6 worm cellular contexts compared by ENCODE assay signal in the genomic region with DNA sequence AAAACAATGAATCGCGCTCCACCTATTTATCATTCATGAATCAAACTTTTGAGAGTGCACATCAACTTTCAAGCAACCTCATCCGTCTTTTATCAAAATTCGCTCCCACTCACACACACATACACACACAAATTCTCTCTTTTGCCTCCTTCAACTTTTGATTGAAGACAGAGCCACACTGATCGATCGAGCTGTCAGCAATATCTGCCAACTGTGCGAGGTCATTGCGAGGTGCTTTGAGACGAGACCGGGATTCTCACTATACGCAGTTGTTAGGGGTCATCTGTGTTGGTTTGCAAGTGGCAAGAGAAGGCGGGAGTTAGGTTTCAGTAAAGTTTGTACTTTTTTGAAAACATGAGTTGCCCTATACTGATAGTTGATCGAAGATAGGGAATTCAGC.
TF ChIP-seq lines count a peak whose summit lies in the region.

No protein-coding gene starts in this region.

TF ChIP-seq in whole organism, L1 larva, 84 proteins besides CTCF, POLR2A, EP300 and RAD21:
- peak; percentile 26 for TF ChIP-seq nhr-71 (tag; optimal IDR thresholded peaks at IDR 0.05; lab: Kevin White, UChicago)
- TF ChIP-seq pqm-1 (tag; optimal IDR thresholded peaks at IDR 0.05; lab: Kevin White, UChicago): no peak
- TF ChIP-seq rnt-1 (tag; optimal IDR thresholded peaks at IDR 0.05; lab: Kevin White, UChicago): peak; percentile 64
- peak in 1 of 2 experiments; percentile 9 for TF ChIP-seq lsy-2 (tag; optimal IDR thresholded peaks at IDR 0.05; lab: Kevin White, UChicago)
- TF ChIP-seq elt-3 (tag; optimal IDR thresholded peaks at IDR 0.05; lab: Kevin White, UChicago): no peak
- TF ChIP-seq egl-27 (tag; optimal IDR thresholded peaks at IDR 0.05; lab: Kevin White, UChicago): no peak
- TF ChIP-seq pax-3 (tag; optimal IDR thresholded peaks at IDR 0.05; lab: Kevin White, UChicago): no peak
- peak; percentile 0 for TF ChIP-seq snu-23 (GFP tag; optimal IDR thresholded peaks at IDR 0.05; lab: Kevin White, UChicago)
- TF ChIP-seq mef-2 (tag; optimal IDR thresholded peaks at IDR 0.05; lab: Kevin White, UChicago): no peak
- no peak for TF ChIP-seq Y116A8C.19 (tag; optimal IDR thresholded peaks at IDR 0.05; lab: Kevin White, UChicago; ENCODE audit: borderline replicate concordance)
- peak; percentile 51 for TF ChIP-seq lin-14 (GFP tag; optimal IDR thresholded peaks at IDR 0.05; lab: Kevin White, UChicago)
- no peak for TF ChIP-seq nhr-20 (tag; optimal IDR thresholded peaks at IDR 0.05; lab: Kevin White, UChicago)
- no peak for TF ChIP-seq unc-86 (tag; optimal IDR thresholded peaks at IDR 0.05; lab: Kevin White, UChicago)
- TF ChIP-seq pag-3 (tag; optimal IDR thresholded peaks at IDR 0.05; lab: Kevin White, UChicago; ENCODE audit: borderline replicate concordance, insufficient read depth): peak; percentile 73

TF ChIP-seq in whole organism, L2 larva, 48 proteins besides CTCF, POLR2A, EP300 and RAD21:
- TF ChIP-seq F13H6.1 (tag; optimal IDR thresholded peaks at IDR 0.05; lab: Kevin White, UChicago) (peak; percentile 36), nhr-25 (tag; optimal IDR thresholded peaks at IDR 0.05; lab: Kevin White, UChicago) (no peak), nhr-129 (tag; optimal IDR thresholded peaks at IDR 0.05; lab: Kevin White, UChicago) (peak; percentile 49)

TF ChIP-seq in whole organism, L3 larva, 47 proteins besides CTCF, POLR2A, EP300 and RAD21:
- TF ChIP-seq R02D3.7 (tag; optimal IDR thresholded peaks at IDR 0.05; lab: Kevin White, UChicago) (no peak), lin-39 (tag; optimal IDR thresholded peaks at IDR 0.05; lab: Kevin White, UChicago) (peak; percentile 75)

TF ChIP-seq in whole organism, L4 larva, 104 proteins besides CTCF, POLR2A, EP300 and RAD21:
- TF ChIP-seq spr-3 (GFP tag; optimal IDR thresholded peaks at IDR 0.05; lab: Kevin White, UChicago) (no peak), ctbp-1 (GFP tag; IDR thresholded peaks at IDR 0.05; lab: Robert Waterston, UW) (no peak), ztf-11 (tag; optimal IDR thresholded peaks at IDR 0.05; lab: Kevin White, UChicago) (no peak), mes-2 (tag; optimal IDR thresholded peaks at IDR 0.05; lab: Kevin White, UChicago; ENCODE audit: poor library complexity, severe bottlenecking) (no peak), rbr-2 (tag; optimal IDR thresholded peaks at IDR 0.05; lab: Kevin White, UChicago) (no peak), fkh-10 (GFP tag; optimal IDR thresholded peaks at IDR 0.05; lab: Kevin White, UChicago) (no peak), set-16 (GFP tag; IDR thresholded peaks at IDR 0.05; lab: Robert Waterston, UW) (no peak), php-3 (GFP tag; IDR thresholded peaks at IDR 0.05; lab: Robert Waterston, UW) (no peak), mxl-2 (GFP tag; conservative IDR thresholded peaks at IDR 0.05; lab: Robert Waterston, UW) (no peak), F44E2.7 (GFP tag; IDR thresholded peaks at IDR 0.05; lab: Robert Waterston, UW) (no peak), hlh-11 (tag; optimal IDR thresholded peaks at IDR 0.05; lab: Kevin White, UChicago) (peak; percentile 16), unc-62 (GFP tag; optimal IDR thresholded peaks at IDR 0.05 in 1 of 2; lab: Kevin White, UChicago) (peak in 1 of 2 experiments; percentile 83), unc-62 (tag; optimal IDR thresholded peaks at IDR 0.05; lab: Kevin White, UChicago) (no peak), dmd-9 (GFP tag; IDR thresholded peaks at IDR 0.05; lab: Robert Waterston, UW) (no peak), ZK337.2 (GFP tag; IDR thresholded peaks at IDR 0.05; lab: Robert Waterston, UW) (no peak)
TF ChIP-seq in whole organism, L4 larva: peak in this region for 2.

TF ChIP-seq in whole organism, late embryonic, 69 proteins besides CTCF, POLR2A, EP300 and RAD21:
- TF ChIP-seq ceh-9 (tag; optimal IDR thresholded peaks at IDR 0.05; lab: Kevin White, UChicago) (no peak), madf-2 (tag; optimal IDR thresholded peaks at IDR 0.05; lab: Kevin White, UChicago) (no peak), tbx-2 (tag; optimal IDR thresholded peaks at IDR 0.05; lab: Kevin White, UChicago) (no peak), dmd-4 (tag; optimal IDR thresholded peaks at IDR 0.05; lab: Kevin White, UChicago; ENCODE audit: borderline replicate concordance) (no peak), unc-55 (GFP tag; optimal IDR thresholded peaks at IDR 0.05; lab: Kevin White, UChicago) (peak; percentile 97), T23F11.4 (GFP tag; optimal IDR thresholded peaks at IDR 0.05; lab: Kevin White, UChicago) (no peak), ceh-18 (tag; optimal IDR thresholded peaks at IDR 0.05; lab: Kevin White, UChicago) (peak; percentile 1), ceh-2 (tag; optimal IDR thresholded peaks at IDR 0.05; lab: Kevin White, UChicago) (no peak)

TF ChIP-seq in whole organism, mixed stage, embryonic, 35 proteins besides CTCF, POLR2A, EP300 and RAD21:
- TF ChIP-seq elt-3 (tag; optimal IDR thresholded peaks at IDR 0.05; lab: Kevin White, UChicago) (no peak), mls-2 (tag; optimal IDR thresholded peaks at IDR 0.05; lab: Kevin White, UChicago) (no peak), unc-62 (GFP tag; optimal IDR thresholded peaks at IDR 0.05; lab: Kevin White, UChicago) (peak; percentile 98), elt-1 (tag; optimal IDR thresholded peaks at IDR 0.05; lab: Kevin White, UChicago; ENCODE audit: borderline replicate concordance, insufficient read depth) (no peak), mab-5 (tag; optimal IDR thresholded peaks at IDR 0.05; lab: Kevin White, UChicago) (no peak), bed-3 (GFP tag; optimal IDR thresholded peaks at IDR 0.05; lab: Kevin White, UChicago) (no peak), flh-1 (GFP tag; optimal IDR thresholded peaks at IDR 0.05; lab: Kevin White, UChicago) (no peak), pha-4 (tag; optimal IDR thresholded peaks at IDR 0.05; lab: Kevin White, UChicago) (no peak), drap-1 (GFP tag; optimal IDR thresholded peaks at IDR 0.05; lab: Kevin White, UChicago) (no peak), snpc-4 (tag; optimal IDR thresholded peaks at IDR 0.05; lab: Kevin White, UChicago) (no peak), hlh-1 (tag; optimal IDR thresholded peaks at IDR 0.05; lab: Kevin White, UChicago) (peak; percentile 99), lsy-2 (tag; optimal IDR thresholded peaks at IDR 0.05; lab: Kevin White, UChicago) (no peak), ceh-83 (GFP tag; optimal IDR thresholded peaks at IDR 0.05; lab: Kevin White, UChicago) (no peak)
